Worm (Caenorhabditis elegans) whole organism, late embryonic: ENCODE results near the gene set-3.
A peak's percentile ranks its signal among the peaks of the same experiment; 100 is the strongest.

ENCODE experiments used
- F13H6.1 ChIP-seq: sonication (generic microtip); optimal IDR thresholded peaks from 2 replicates; lab custom pipeline; 2016; ENCODE audit warnings: missing genetic modification characterization, missing compliant biosample characterization
- K09A11.1 ChIP-seq: sonication (generic microtip); optimal IDR thresholded peaks from 2 replicates; lab custom pipeline; 2017; ENCODE audit warnings: antibody characterized with exemption, mild to moderate bottlenecking, missing genetic modification characterization, missing compliant biosample characterization; ENCODE audit not compliant: insufficient read depth
- T23F11.4 ChIP-seq: fragments of 200-800 bp; sonication (Bioruptor generic); optimal IDR thresholded peaks from 2 replicates; lab custom pipeline; 2018; ENCODE audit warnings: mild to moderate bottlenecking, missing genetic modification characterization, missing compliant biosample characterization
- ama-1 ChIP-seq: fragments of 150-350 bp; optimal IDR thresholded peaks from 2 replicates; lab custom pipeline; 2014
- ceh-18 ChIP-seq: sonication (generic microtip); optimal IDR thresholded peaks from 2 replicates; lab custom pipeline; 2016; ENCODE audit warnings: missing genetic modification characterization, missing compliant biosample characterization
- ceh-19 ChIP-seq: fragments of 200-800 bp; sonication (Bioruptor generic); optimal IDR thresholded peaks from 2 replicates; lab custom pipeline; 2018; ENCODE audit warnings: mild to moderate bottlenecking, missing genetic modification characterization, missing compliant biosample characterization
- ceh-24 ChIP-seq: sonication (generic microtip); optimal IDR thresholded peaks from 2 replicates; lab custom pipeline; 2016; ENCODE audit warnings: mild to moderate bottlenecking, missing genetic modification characterization, missing compliant biosample characterization
- ceh-34 ChIP-seq: sonication (generic microtip); optimal IDR thresholded peaks from 2 replicates; lab custom pipeline; 2016; ENCODE audit warnings: mild to moderate bottlenecking, missing genetic modification characterization, missing compliant biosample characterization
- ceh-48 ChIP-seq: sonication (generic microtip); optimal IDR thresholded peaks from 2 replicates; lab custom pipeline; 2016; ENCODE audit warnings: missing genetic modification characterization, inconsistent platforms, missing compliant biosample characterization
- ceh-9 ChIP-seq: sonication (generic microtip); optimal IDR thresholded peaks from 2 replicates; lab custom pipeline; 2016; ENCODE audit warnings: mild to moderate bottlenecking, missing genetic modification characterization, inconsistent platforms, missing compliant biosample characterization
- elt-2 ChIP-seq: sonication (generic microtip); optimal IDR thresholded peaks from 2 replicates; lab custom pipeline; 2016; ENCODE audit warnings: missing genetic modification reagents, missing genetic modification characterization, missing compliant biosample characterization
- elt-4 ChIP-seq: sonication (generic microtip); optimal IDR thresholded peaks from 2 replicates; lab custom pipeline; 2016; ENCODE audit warnings: missing genetic modification characterization, missing compliant biosample characterization
- eyg-1 ChIP-seq: sonication (generic microtip); optimal IDR thresholded peaks from 2 replicates; lab custom pipeline; 2016; ENCODE audit warnings: missing genotype, missing genetic modification characterization, missing compliant biosample characterization
- fax-1 ChIP-seq: sonication (generic microtip); optimal IDR thresholded peaks from 2 replicates; lab custom pipeline; 2016; ENCODE audit warnings: missing genotype, missing genetic modification characterization, missing compliant biosample characterization
- fkh-6 ChIP-seq: sonication (generic microtip); optimal IDR thresholded peaks from 2 replicates; lab custom pipeline; 2016; ENCODE audit warnings: missing genetic modification characterization, missing compliant biosample characterization
- hlh-15 ChIP-seq: sonication (generic microtip); optimal IDR thresholded peaks from 2 replicates; lab custom pipeline; 2016; ENCODE audit warnings: missing genetic modification characterization, missing compliant biosample characterization
- hlh-30 ChIP-seq: sonication (generic microtip); optimal IDR thresholded peaks from 2 replicates; lab custom pipeline; 2017; ENCODE audit warnings: antibody characterized with exemption, missing genetic modification characterization, missing compliant biosample characterization; ENCODE audit not compliant: insufficient read depth
- hlh-8 ChIP-seq: sonication (generic microtip); optimal IDR thresholded peaks from 2 replicates; lab custom pipeline; 2016; ENCODE audit warnings: missing genotype, missing genetic modification characterization, missing compliant biosample characterization
- lin-11 ChIP-seq: fragments of 200-800 bp; sonication (Bioruptor generic); optimal IDR thresholded peaks from 2 replicates; lab custom pipeline; 2018; ENCODE audit warnings: mild to moderate bottlenecking, missing genetic modification characterization, missing compliant biosample characterization
- nhr-11 ChIP-seq: fragments of 150-350 bp; optimal IDR thresholded peaks from 2 replicates; lab custom pipeline; 2014; ENCODE audit warnings: missing biosample characterization, missing genetic modification characterization
- nhr-232 ChIP-seq: sonication (generic microtip); optimal IDR thresholded peaks from 2 replicates; lab custom pipeline; 2016; ENCODE audit warnings: missing genetic modification characterization, missing compliant biosample characterization
- odd-2 ChIP-seq: sonication (generic microtip); optimal IDR thresholded peaks from 2 replicates; lab custom pipeline; 2017; ENCODE audit warnings: antibody characterized with exemption, mild to moderate bottlenecking, missing genetic modification characterization, missing compliant biosample characterization
- pat-9 ChIP-seq: fragments of 200-800 bp; sonication (Bioruptor generic); optimal IDR thresholded peaks from 2 replicates; lab custom pipeline; 2018; ENCODE audit warnings: mild to moderate bottlenecking, missing genetic modification characterization, moderate library complexity, missing compliant biosample characterization
- pax-1 ChIP-seq: fragments of 150-350 bp; optimal IDR thresholded peaks from 2 replicates; lab custom pipeline; 2014; ENCODE audit warnings: missing biosample characterization, missing genetic modification characterization
- pha-2 ChIP-seq: sonication (generic microtip); optimal IDR thresholded peaks from 2 replicates; lab custom pipeline; 2017; ENCODE audit warnings: mild to moderate bottlenecking, missing genetic modification characterization, missing compliant biosample characterization
- pha-4 ChIP-seq: fragments of 150-350 bp; optimal IDR thresholded peaks from 2 replicates; lab custom pipeline; 2018; ENCODE audit warnings: missing biosample characterization, missing genetic modification reagents, missing genetic modification characterization
- pqm-1 ChIP-seq: sonication (generic microtip); optimal IDR thresholded peaks from 2 replicates; lab custom pipeline; 2016; ENCODE audit warnings: missing genetic modification characterization, missing compliant biosample characterization
- pros-1 ChIP-seq: fragments of 150-350 bp; optimal IDR thresholded peaks from 2 replicates; lab custom pipeline; 2014; ENCODE audit warnings: missing biosample characterization, missing genetic modification reagents, missing genetic modification characterization
- sox-2 ChIP-seq: fragments of 200-800 bp; sonication (Bioruptor generic); IDR thresholded peaks from 2 replicates; pipeline ENCODE4 v1.3.6; 2022; ENCODE audit warnings: missing genetic modification reagents, missing genetic modification characterization, missing compliant biosample characterization
- sox-4 ChIP-seq: sonication (generic microtip); optimal IDR thresholded peaks from 2 replicates; lab custom pipeline; 2017; ENCODE audit warnings: mild to moderate bottlenecking, missing genetic modification characterization, inconsistent platforms, missing compliant biosample characterization
- syd-9 ChIP-seq: sonication (generic microtip); optimal IDR thresholded peaks from 2 replicates; lab custom pipeline; 2016; ENCODE audit warnings: mild to moderate bottlenecking, missing genetic modification characterization, moderate library complexity, missing compliant biosample characterization
- tbx-7 ChIP-seq: sonication (generic microtip); optimal IDR thresholded peaks from 2 replicates; lab custom pipeline; 2016; ENCODE audit warnings: missing genotype, missing genetic modification characterization, missing compliant biosample characterization
- unc-3 ChIP-seq, 2 experiments: fragments of 200-800 bp in 1 of 2; sonication (Bioruptor generic) in 1 of 2; sonication (generic microtip) in 1 of 2; conservative IDR thresholded peaks in 1 of 2; optimal IDR thresholded peaks in 1 of 2; 2 replicates each; pipeline versions ENCODE4 v1.3.6 to Lab custom; 2016 to 2022; ENCODE audit warnings: missing compliant biosample characterization in 2 of 2, missing genetic modification characterization in 2 of 2, missing genetic modification reagents in 1 of 2
- unc-55 ChIP-seq: sonication (generic microtip); optimal IDR thresholded peaks from 2 replicates; lab custom pipeline; 2017; ENCODE audit warnings: missing biosample characterization, missing genetic modification reagents, missing genetic modification characterization
- ztf-16 ChIP-seq: sonication (generic microtip); optimal IDR thresholded peaks from 2 replicates; lab custom pipeline; 2017; ENCODE audit warnings: missing genetic modification characterization, missing compliant biosample characterization

The set-3 gene

DNA sequence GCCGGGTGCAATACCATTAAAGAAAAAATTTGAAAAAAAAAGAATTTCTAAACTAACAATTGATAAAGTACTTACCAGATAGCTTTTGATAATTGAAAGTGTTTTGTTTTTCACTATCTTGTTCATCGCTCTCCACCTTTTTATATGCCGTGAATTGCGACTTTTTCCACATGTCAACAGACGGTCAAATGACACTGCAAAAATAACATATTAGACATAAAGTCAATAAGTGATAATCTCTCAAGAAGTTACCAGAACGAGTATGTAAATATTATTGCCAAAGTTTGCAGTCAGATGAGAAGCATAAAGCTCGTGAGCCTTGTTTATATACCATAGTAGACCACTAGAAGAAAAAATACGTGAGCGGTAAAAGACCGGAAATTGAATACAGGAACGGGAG is 41.5 kb upstream of the set-3 start, which contains the start of gene dao-6:
Gene dao-6 (minus strand): TSS at position 345 of the 400 bp plus-strand sequence.
- TF ChIP-seq sox-4 (tag; lab: Kevin White, UChicago) (no peak), pha-2 (no peak), ama-1 (lab: Kevin White, UChicago) (no peak), tbx-7 (tag; lab: Kevin White, UChicago) (no peak), ztf-16 (tag; lab: Kevin White, UChicago) (no peak), ceh-34 (tag; lab: Kevin White, UChicago) (no peak), syd-9 (no peak), elt-2 (tag; lab: Kevin White, UChicago) (no peak), hlh-30 (no peak)

DNA sequence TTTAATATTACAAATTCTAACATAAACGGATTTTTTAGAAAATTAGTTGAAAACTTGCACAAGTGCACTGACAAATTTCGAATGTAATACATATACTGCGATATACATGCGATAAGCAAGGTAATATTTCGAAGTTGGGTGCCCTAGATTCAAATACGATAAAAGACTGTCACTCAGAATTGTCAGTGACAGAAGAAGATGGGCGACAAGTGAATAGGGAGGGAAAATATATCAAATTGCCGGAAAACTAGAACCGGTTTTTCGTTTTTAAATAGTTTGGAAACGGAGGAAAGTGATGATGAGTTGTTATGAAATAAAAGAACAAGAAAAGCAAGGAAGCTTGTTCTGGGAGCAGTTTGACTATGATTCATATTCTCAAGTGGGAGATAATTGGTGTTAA is 39.7 kb upstream of the set-3 start:
- TF ChIP-seq ceh-19 (GFP tag; lab: Kevin White, UChicago) (no peak), nhr-232 (tag; lab: Kevin White, UChicago) (no peak), sox-2 (GFP tag; lab: Robert Waterston, UW) (no peak), fkh-6 (tag; lab: Kevin White, UChicago) (no peak), pros-1 (tag; lab: Kevin White, UChicago) (no peak), ceh-9 (no peak), pat-9 (tag; lab: Kevin White, UChicago) (no peak), hlh-8 (tag; lab: Kevin White, UChicago) (no peak)

DNA sequence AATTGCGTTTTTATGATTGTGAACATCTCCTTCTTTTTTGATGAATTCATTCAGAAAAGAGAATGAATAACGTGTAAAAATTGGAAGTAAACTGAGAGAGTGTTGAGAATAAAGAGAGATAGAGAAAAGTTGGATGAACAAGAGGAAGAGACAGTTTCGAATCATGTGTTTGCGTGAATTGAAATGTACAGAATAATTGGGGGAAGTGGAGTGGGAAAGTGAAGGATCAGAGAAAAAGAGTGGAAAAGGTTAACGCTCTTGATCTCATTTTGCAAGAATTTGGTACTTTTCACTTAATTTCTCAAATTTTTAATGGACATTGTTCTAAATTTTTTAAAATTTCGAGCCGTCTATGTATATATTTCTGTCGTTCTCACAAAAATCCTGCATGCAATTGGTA is 39.0 kb upstream of the set-3 start:
- TF ChIP-seq ceh-48 (no peak), pqm-1 (tag; lab: Kevin White, UChicago) (no peak), tbx-7 (tag; lab: Kevin White, UChicago) (no peak), elt-4 (tag; lab: Kevin White, UChicago) (no peak), fax-1 (tag; lab: Kevin White, UChicago) (no peak), T23F11.4 (GFP tag; lab: Kevin White, UChicago) (no peak), pha-4 (tag; lab: Kevin White, UChicago) (no peak), eyg-1 (tag; lab: Kevin White, UChicago) (no peak), pax-1 (tag; lab: Kevin White, UChicago) (no peak), syd-9 (no peak), unc-3 (GFP tag; conservative IDR thresholded peaks at IDR 0.05; lab: Robert Waterston, UW) (no peak), unc-3 (tag; optimal IDR thresholded peaks at IDR 0.05; lab: Kevin White, UChicago) (no peak)

DNA sequence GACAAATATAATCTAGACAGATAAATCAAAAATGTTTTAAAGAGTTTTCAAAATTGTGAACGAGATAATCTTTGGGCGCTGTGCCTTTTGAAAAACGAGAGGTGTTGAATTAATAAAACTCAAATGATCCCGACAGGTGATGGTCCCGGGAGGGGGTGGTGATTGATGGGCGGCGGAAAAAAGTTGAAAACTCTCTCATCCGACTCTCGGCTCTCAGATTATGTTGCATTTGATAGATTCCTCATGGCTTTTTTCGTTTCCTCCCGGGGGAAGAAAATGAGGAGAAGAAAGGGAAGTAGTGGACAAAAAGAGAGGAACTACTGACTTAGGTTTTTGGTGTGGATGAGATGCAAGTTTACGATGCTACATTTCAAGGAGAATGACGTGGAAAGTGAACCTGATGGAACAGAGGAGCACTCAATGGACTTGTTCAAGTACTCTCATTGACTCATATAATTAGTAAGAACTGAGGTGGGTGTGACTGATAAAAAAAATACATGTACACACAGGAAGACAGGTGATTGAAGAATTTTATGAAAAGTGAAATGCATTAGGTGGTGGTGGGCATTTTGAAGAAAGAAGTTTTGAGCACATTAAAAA is 37.0 kb upstream of the set-3 start:
- TF ChIP-seq unc-55 (GFP tag; lab: Kevin White, UChicago) (peak; percentile 27), fax-1 (tag; lab: Kevin White, UChicago) (no peak), ceh-18 (tag; lab: Kevin White, UChicago) (peak; percentile 45)

DNA sequence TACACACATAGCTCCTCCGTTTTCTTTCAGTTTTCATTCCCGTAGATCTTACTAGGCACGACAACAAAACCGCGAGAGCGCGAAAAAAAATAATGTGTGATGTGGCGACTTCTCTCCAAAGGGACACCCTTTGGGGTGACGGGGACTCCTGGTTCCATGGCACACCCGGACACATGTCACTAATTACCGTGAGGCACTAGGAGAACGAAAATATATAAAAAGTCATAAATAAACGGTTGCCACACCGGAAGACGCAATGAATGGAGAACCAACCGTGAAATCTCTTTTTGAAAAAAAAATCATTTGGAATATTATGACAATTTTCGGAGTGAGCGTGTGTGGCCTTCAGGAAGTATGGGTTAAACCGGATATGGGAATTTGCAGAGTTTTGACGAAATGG is 36.0 kb upstream of the set-3 start:
- TF ChIP-seq ceh-24 (tag; lab: Kevin White, UChicago) (no peak), odd-2 (tag; lab: Kevin White, UChicago) (no peak), nhr-11 (tag; lab: Kevin White, UChicago) (no peak), hlh-15 (tag; lab: Kevin White, UChicago) (no peak), F13H6.1 (tag; lab: Kevin White, UChicago) (no peak), K09A11.1 (tag; lab: Kevin White, UChicago) (no peak), lin-11 (tag; lab: Kevin White, UChicago) (no peak)
